Worm (Caenorhabditis elegans): Measurements from ENCODE around the gene ttbk-8.2.

The ttbk-8.2 gene

ce11 chrIV:5619643-5620042, 12.1 kb upstream of the ttbk-8.2 start, which contains the start of gene srsx-16:
Gene srsx-16, minus strand, starts transcription at chrIV:5619743.
- TF ChIP-seq ztf-3 (GFP tag; optimal IDR thresholded peaks at IDR 0.05) (no peak), xnd-1 (tag; optimal IDR thresholded peaks at IDR 0.05) (no peak), nfya-2 (GFP tag; IDR thresholded peaks at IDR 0.05) (no peak), aptf-3 (GFP tag; IDR thresholded peaks at IDR 0.05) (no peak), lir-1 (GFP tag; conservative IDR thresholded peaks at IDR 0.05) (no peak), egl-18 (GFP tag; IDR thresholded peaks at IDR 0.05) (no peak), sptf-2 (GFP tag; optimal IDR thresholded peaks at IDR 0.05) (no peak), nhr-120 (GFP tag; IDR thresholded peaks at IDR 0.05) (no peak), rpc-1 (optimal IDR thresholded peaks at IDR 0.05) (no peak), rpc-1 (tag; optimal IDR thresholded peaks at IDR 0.05) (no peak), sea-2 (GFP tag; IDR thresholded peaks at IDR 0.05) (no peak), hrde-1 (tag; optimal IDR thresholded peaks at IDR 0.05; ENCODE audit: borderline replicate concordance) (no peak), T26A5.8 (tag; optimal IDR thresholded peaks at IDR 0.05) (no peak)

ce11 chrIV:5623718-5624117, 8.0 kb upstream of the ttbk-8.2 start, which contains the start of gene srsx-15:
Gene srsx-15, minus strand, starts transcription at chrIV:5623818.
- TF ChIP-seq sptf-2 (GFP tag; optimal IDR thresholded peaks at IDR 0.05) (no peak), K12H6.12 (tag; optimal IDR thresholded peaks at IDR 0.05) (no peak)

ce11 chrIV:5627056-5627455, 4.7 kb upstream of the ttbk-8.2 start, which contains the start of gene srsx-14:
Gene srsx-14, minus strand, starts transcription at chrIV:5627156.
- TF ChIP-seq fkh-3 (tag; optimal IDR thresholded peaks at IDR 0.05) (no peak), akir-1 (GFP tag; optimal IDR thresholded peaks at IDR 0.05) (no peak), rpc-1 (optimal IDR thresholded peaks at IDR 0.05) (no peak), rpc-1 (tag; optimal IDR thresholded peaks at IDR 0.05) (no peak), bed-2 (GFP tag; IDR thresholded peaks at IDR 0.05) (no peak), Y79H2A.3 (GFP tag; conservative IDR thresholded peaks at IDR 0.05) (no peak), zfh-2 (GFP tag; conservative IDR thresholded peaks at IDR 0.05) (no peak), ztf-28 (GFP tag; IDR thresholded peaks at IDR 0.05) (no peak)

- TF ChIP-seq ccch-3 (GFP tag; optimal IDR thresholded peaks at IDR 0.05) (no peak), hlh-26 (GFP tag; conservative IDR thresholded peaks at IDR 0.05) (no peak), snpc-3.4 (tag; optimal IDR thresholded peaks at IDR 0.05) (no peak), nfya-1 (tag; optimal IDR thresholded peaks at IDR 0.05; ENCODE audit: borderline replicate concordance, insufficient read depth) (no peak), hmg-1.2 (GFP tag; IDR thresholded peaks at IDR 0.05) (no peak), B0261.1 (tag; optimal IDR thresholded peaks at IDR 0.05) (no peak), lin-54 (GFP tag; optimal IDR thresholded peaks at IDR 0.05) (no peak), rec-8 (tag; optimal IDR thresholded peaks at IDR 0.05) (no peak), hmg-20 (GFP tag; IDR thresholded peaks at IDR 0.05) (no peak), die-1 (tag; optimal IDR thresholded peaks at IDR 0.05) (no peak)
Observed at ce11 chrIV:5630156-5630555, 1.6 kb upstream of the ttbk-8.2 start, which contains the start of gene srd-12. Gene srd-12, minus strand, starts transcription at chrIV:5630256.

ce11 chrIV:5632536-5632935, 808 bp downstream of the ttbk-8.2 start:
- no peak for TF ChIP-seq tbp1 (GFP tag; optimal IDR thresholded peaks at IDR 0.05)
- no peak for TF ChIP-seq pha-4 (tag; optimal IDR thresholded peaks at IDR 0.05)
